Fruit fly (Drosophila melanogaster): ENCODE results near the gene Act87E.

dm6 chr3R:13419979-13420378, 5.8 kb upstream of the Act87E start, which contains the start of gene Ir87a:
- TF ChIP-seq rn (GFP tag; IDR thresholded peaks at IDR 0.05) (no peak), CG32121 (GFP tag; IDR thresholded peaks at IDR 0.05) (no peak), CG13204 (GFP tag; optimal IDR thresholded peaks at IDR 0.05) (no peak), CG8301 (tag; optimal IDR thresholded peaks at IDR 0.05) (no peak), Pif1B (GFP tag; optimal IDR thresholded peaks at IDR 0.05) (no peak)
